Worm (Caenorhabditis elegans): ENCODE data around the gene C05G5.5.

DNA sequence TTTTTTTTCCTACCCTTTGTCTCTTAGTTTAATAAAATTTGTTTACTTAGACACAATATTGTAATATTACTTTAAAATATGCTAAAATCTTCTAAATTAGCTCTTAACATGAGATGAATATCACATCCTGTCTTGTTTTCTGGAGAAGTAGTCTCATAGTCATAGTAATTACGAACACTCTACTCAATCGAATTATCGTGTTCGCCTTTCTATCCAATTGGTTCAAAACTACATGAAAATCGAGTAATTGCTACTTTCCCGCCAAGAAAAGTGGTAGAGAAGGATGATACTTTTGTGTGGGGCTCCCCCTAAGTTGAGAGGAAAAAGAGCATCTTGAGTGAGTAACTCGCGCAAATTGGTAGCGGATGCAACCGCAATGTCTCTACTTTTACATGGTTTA lies 17.2 kb upstream of the C05G5.5 start:
- TF ChIP-seq elt-3 (tag; optimal IDR thresholded peaks at IDR 0.05) (no peak), nhr-28 (tag; optimal IDR thresholded peaks at IDR 0.05) (no peak), lin-15B (tag; optimal IDR thresholded peaks at IDR 0.05) (no peak), unc-39 (tag; optimal IDR thresholded peaks at IDR 0.05) (no peak), mdl-1 (tag; optimal IDR thresholded peaks at IDR 0.05) (no peak)
